Fruit fly (Drosophila melanogaster) whole organism, embryonic: ENCODE measurements around the gene Cdc16.

Experiments
- Asciz ChIP-seq: fragments of 200-800 bp; sonication (Bioruptor generic); optimal IDR thresholded peaks from 2 replicates; lab custom pipeline; 2017; ENCODE audit warnings: missing biosample characterization, mild to moderate bottlenecking, missing genetic modification characterization, missing genetic modification reagents
- Awh ChIP-seq: fragments of 200-800 bp; sonication (Bioruptor generic); IDR thresholded peaks from 2 replicates; pipeline ENCODE4, ENCODE4 v1.3.6; 2022; ENCODE audit warnings: missing biosample characterization, missing genetic modification characterization
- BEAF-32 ChIP-seq: fragments of 200-800 bp; sonication (Bioruptor generic); optimal IDR thresholded peaks from 3 replicates; lab custom pipeline; 2017; ENCODE audit warnings: missing biosample characterization, missing genetic modification characterization, mild to moderate bottlenecking, moderate library complexity, missing genetic modification reagents
- Bgb ChIP-seq: fragments of 200-800 bp; sonication (Bioruptor generic); IDR thresholded peaks from 2 replicates; pipeline ENCODE4 v1.3.6; 2022; ENCODE audit warnings: missing biosample characterization, missing genetic modification characterization; ENCODE audit not compliant: partially characterized antibody
- Blimp-1 ChIP-seq: fragments of 200-800 bp; sonication (Bioruptor generic); optimal IDR thresholded peaks from 3 replicates; lab custom pipeline; 2018; ENCODE audit warnings: missing biosample characterization, missing genetic modification characterization, mild to moderate bottlenecking, moderate library complexity, missing genetic modification reagents
- CG10654 ChIP-seq: fragments of 200-800 bp; sonication (Bioruptor generic); optimal IDR thresholded peaks from 2 replicates; lab custom pipeline; 2016; ENCODE audit warnings: missing biosample characterization, missing genetic modification characterization
- CG10959 ChIP-seq: fragments of 200-800 bp; sonication (Bioruptor generic); IDR thresholded peaks from 2 replicates; pipeline ENCODE4 v1.3.6; 2022; ENCODE audit warnings: missing biosample characterization, missing genetic modification characterization
- CG12769 ChIP-seq: fragments of 200-800 bp; sonication (Bioruptor generic); optimal IDR thresholded peaks from 2 replicates; lab custom pipeline; 2019; ENCODE audit warnings: missing biosample characterization, mild to moderate bottlenecking, missing genetic modification characterization, moderate library complexity
- CG13624 ChIP-seq: fragments of 200-800 bp; sonication (Bioruptor generic); optimal IDR thresholded peaks from 2 replicates; lab custom pipeline; 2016; ENCODE audit warnings: missing biosample characterization, missing genetic modification characterization
- CG15514 ChIP-seq: fragments of 200-800 bp; sonication (Bioruptor generic); optimal IDR thresholded peaks from 3 replicates; lab custom pipeline; 2017; ENCODE audit warnings: missing biosample characterization, missing genetic modification characterization, mild to moderate bottlenecking, moderate library complexity, missing genetic modification reagents
- CG17359 ChIP-seq: fragments of 200-800 bp; sonication (Bioruptor generic); optimal IDR thresholded peaks from 3 replicates; lab custom pipeline; 2018; ENCODE audit warnings: missing biosample characterization, mild to moderate bottlenecking, missing genetic modification characterization, moderate library complexity
- CG17568 ChIP-seq: fragments of 200-800 bp; sonication (Bioruptor generic); optimal IDR thresholded peaks from 2 replicates; lab custom pipeline; 2018; ENCODE audit warnings: missing biosample characterization, mild to moderate bottlenecking, missing genetic modification characterization, moderate library complexity
- CG17829 ChIP-seq: fragments of 200-800 bp; optimal IDR thresholded peaks from 2 replicates; lab custom pipeline; 2019; ENCODE audit warnings: missing biosample characterization, mild to moderate bottlenecking, missing genetic modification characterization, moderate library complexity
- CG18764 ChIP-seq: fragments of 200-800 bp; sonication (Bioruptor generic); optimal IDR thresholded peaks from 3 replicates; lab custom pipeline; 2016; ENCODE audit warnings: missing biosample characterization, missing genetic modification characterization
- CG2199 ChIP-seq: fragments of 200-800 bp; sonication (Bioruptor generic); IDR thresholded peaks from 3 replicates; pipeline ENCODE4 v1.3.6; 2022; ENCODE audit warnings: missing biosample characterization, missing genetic modification characterization
- CG31224 ChIP-seq: fragments of 200-800 bp; sonication (Bioruptor generic); IDR thresholded peaks from 2 replicates; pipeline ENCODE4 v1.3.6; 2022; ENCODE audit warnings: missing biosample characterization, missing genetic modification characterization
- CG43689 ChIP-seq: fragments of 200-800 bp; sonication (Bioruptor generic); IDR thresholded peaks from 2 replicates; pipeline ENCODE4 v1.3.6; 2022; ENCODE audit warnings: missing biosample characterization, missing genetic modification characterization
- CG4424 ChIP-seq: fragments of 200-800 bp; sonication (Bioruptor generic); optimal IDR thresholded peaks from 3 replicates; lab custom pipeline; 2016; ENCODE audit warnings: missing biosample characterization, missing genetic modification characterization
- CG8290 ChIP-seq, 3 experiments: fragments of 200-800 bp; sonication (Bioruptor generic); optimal IDR thresholded peaks; 2 replicates each; lab custom pipeline; 2016 to 2019; ENCODE audit warnings: missing biosample characterization in 3 of 3, missing genetic modification characterization in 3 of 3, mild to moderate bottlenecking in 2 of 3, moderate library complexity in 1 of 3
- CG8944 ChIP-seq: fragments of 200-800 bp; sonication (Bioruptor generic); optimal IDR thresholded peaks from 3 replicates; lab custom pipeline; 2016; ENCODE audit warnings: missing biosample characterization, missing genetic modification characterization
- Doc3 ChIP-seq: fragments of 200-800 bp; sonication (Bioruptor generic); IDR thresholded peaks from 3 replicates; pipeline ENCODE4 v1.3.6; 2022; ENCODE audit warnings: missing biosample characterization, missing genetic modification characterization; ENCODE audit not compliant: partially characterized antibody
- Gsc ChIP-seq: fragments of 200-800 bp; sonication (Bioruptor generic); IDR thresholded peaks from 2 replicates; pipeline ENCODE4 v1.3.6; 2022; ENCODE audit warnings: missing biosample characterization, missing genetic modification characterization
- HHEX ChIP-seq: fragments of 200-800 bp; sonication (Bioruptor generic); optimal IDR thresholded peaks from 3 replicates; lab custom pipeline; 2017; ENCODE audit warnings: missing biosample characterization, mild to moderate bottlenecking, missing genetic modification characterization, missing genetic modification reagents
- HLHmδ ChIP-seq: fragments of 200-800 bp; sonication (Bioruptor generic); optimal IDR thresholded peaks from 2 replicates; lab custom pipeline; 2018; ENCODE audit warnings: missing biosample characterization, mild to moderate bottlenecking, missing genetic modification characterization, moderate library complexity
- Hand ChIP-seq: fragments of 200-800 bp; sonication (Bioruptor generic); optimal IDR thresholded peaks from 2 replicates; lab custom pipeline; 2017; ENCODE audit warnings: mild to moderate bottlenecking, missing biosample characterization, missing genetic modification reagents, missing genetic modification characterization
- Lpt ChIP-seq: fragments of >200 bp; optimal IDR thresholded peaks from 2 replicates; lab custom pipeline; 2018; ENCODE audit warnings: missing biosample characterization, missing genetic modification characterization
- Neu2 ChIP-seq: fragments of 200-800 bp; sonication (Bioruptor generic); optimal IDR thresholded peaks from 3 replicates; lab custom pipeline; 2016; ENCODE audit warnings: missing biosample characterization, missing genetic modification characterization, borderline replicate concordance
- Nf-YC ChIP-seq: fragments of 200-800 bp; optimal IDR thresholded peaks from 3 replicates; lab custom pipeline; 2019; ENCODE audit warnings: missing biosample characterization, mild to moderate bottlenecking, missing genetic modification characterization, moderate library complexity
- NfI ChIP-seq: fragments of 200-800 bp; sonication (Bioruptor generic); optimal IDR thresholded peaks from 3 replicates; lab custom pipeline; 2018; ENCODE audit warnings: missing biosample characterization, mild to moderate bottlenecking, missing genetic modification characterization, moderate library complexity
- bigmax ChIP-seq: fragments of 200-800 bp; sonication (Bioruptor generic); optimal IDR thresholded peaks from 2 replicates; lab custom pipeline; 2018; ENCODE audit warnings: missing biosample characterization, mild to moderate bottlenecking, missing genetic modification characterization
- caup ChIP-seq: fragments of 200-800 bp; sonication (Bioruptor generic); optimal IDR thresholded peaks from 3 replicates; lab custom pipeline; 2017; ENCODE audit warnings: missing biosample characterization, mild to moderate bottlenecking, missing genetic modification characterization, moderate library complexity; ENCODE audit not compliant: severe bottlenecking
- ems ChIP-seq: fragments of 200-800 bp; sonication (Bioruptor generic); optimal IDR thresholded peaks from 3 replicates; lab custom pipeline; 2016; ENCODE audit warnings: missing biosample characterization, missing genetic modification characterization
- inv ChIP-seq: fragments of 200-800 bp; sonication (Bioruptor generic); IDR thresholded peaks from 2 replicates; pipeline ENCODE4 v1.3.6; 2022; ENCODE audit warnings: missing biosample characterization, missing genetic modification characterization; ENCODE audit not compliant: partially characterized antibody
- lab ChIP-seq: fragments of 200-800 bp; sonication (Bioruptor generic); optimal IDR thresholded peaks from 3 replicates; lab custom pipeline; 2017; ENCODE audit warnings: missing biosample characterization, missing genetic modification characterization, mild to moderate bottlenecking, moderate library complexity, missing genetic modification reagents
- lbe ChIP-seq: fragments of 200-800 bp; sonication (Bioruptor generic); optimal IDR thresholded peaks from 2 replicates; lab custom pipeline; 2016; ENCODE audit warnings: missing biosample characterization, mild to moderate bottlenecking, missing genetic modification characterization
- maf-S ChIP-seq: fragments of 200-800 bp; sonication (Bioruptor generic); optimal IDR thresholded peaks from 2 replicates; lab custom pipeline; 2016; ENCODE audit warnings: missing biosample characterization, missing genetic modification characterization
- mam ChIP-seq: fragments of 200-800 bp; sonication (Bioruptor generic); optimal IDR thresholded peaks from 3 replicates; lab custom pipeline; 2016; ENCODE audit warnings: missing biosample characterization, missing genetic modification characterization
- pita ChIP-seq: fragments of 200-800 bp; sonication (Bioruptor generic); optimal IDR thresholded peaks from 2 replicates; lab custom pipeline; 2017; ENCODE audit warnings: missing biosample characterization, mild to moderate bottlenecking, missing genetic modification characterization
- rib ChIP-seq: fragments of 200-800 bp; sonication (Bioruptor generic); IDR thresholded peaks from 2 replicates; pipeline ENCODE4 v1.3.6; 2022; ENCODE audit warnings: missing biosample characterization, missing genetic modification characterization
- row ChIP-seq: fragments of 200-800 bp; sonication (Bioruptor generic); IDR thresholded peaks from 3 replicates; pipeline ENCODE4 v1.3.6; 2022; ENCODE audit warnings: missing biosample characterization, missing genetic modification characterization
- schlank ChIP-seq: fragments of 200-800 bp; sonication (Bioruptor generic); optimal IDR thresholded peaks from 2 replicates; lab custom pipeline; 2018; ENCODE audit warnings: missing biosample characterization, mild to moderate bottlenecking, missing genetic modification characterization
- slou ChIP-seq: fragments of 200-800 bp; sonication (Bioruptor generic); optimal IDR thresholded peaks from 3 replicates; lab custom pipeline; 2016; ENCODE audit warnings: missing biosample characterization, missing genetic modification characterization
- slp2 ChIP-seq: fragments of 200-800 bp; sonication (Bioruptor generic); optimal IDR thresholded peaks from 2 replicates; lab custom pipeline; 2016; ENCODE audit warnings: missing biosample characterization, missing genetic modification characterization
- sob ChIP-seq: fragments of 200-800 bp; sonication (Bioruptor generic); IDR thresholded peaks from 2 replicates; pipeline ENCODE4 v1.3.6; 2022; ENCODE audit warnings: missing biosample characterization, missing genetic modification characterization
- sug ChIP-seq: fragments of 200-800 bp; optimal IDR thresholded peaks from 2 replicates; lab custom pipeline; 2019; ENCODE audit warnings: missing biosample characterization, mild to moderate bottlenecking, missing genetic modification characterization, moderate library complexity
- vnd ChIP-seq: fragments of 200-800 bp; sonication (Bioruptor generic); IDR thresholded peaks from 3 replicates; pipeline ENCODE4 v1.3.6; 2022; ENCODE audit warnings: missing biosample characterization, missing genetic modification characterization; ENCODE audit not compliant: partially characterized antibody
- vvl ChIP-seq: fragments of 200-800 bp; sonication (Bioruptor generic); IDR thresholded peaks from 2 replicates; pipeline ENCODE4 v1.3.6; 2022; ENCODE audit warnings: missing biosample characterization, missing genetic modification characterization

Cdc16 gene

dm6 chr3R:23331280-23331679 is 50.3 kb downstream of the Cdc16 start (continued):
- TF ChIP-seq CG43689 (GFP tag; lab: Robert Waterston, UW) (0 out of 2 replicates have a peak, but pooled peaks have one; percentile 7), Bgb (GFP tag; lab: Robert Waterston, UW) (no peak; the same call in 1 of the 2 replicates), Hand (GFP tag; lab: Kevin White, UChicago) (no peak), slp2 (GFP tag; lab: Kevin White, UChicago) (no peak), pita (no peak), Awh (GFP tag; lab: Robert Waterston, UW) (no peak; the same call in 1 of the 2 replicates), lbe (GFP tag; lab: Kevin White, UChicago) (no peak), HHEX (GFP tag; lab: Kevin White, UChicago) (peak; percentile 41), Blimp-1 (GFP tag; lab: Kevin White, UChicago) (peak; percentile 58), inv (GFP tag; lab: Robert Waterston, UW) (no peak), CG10654 (GFP tag; lab: Kevin White, UChicago) (peak; percentile 37), Nf-YC (tag; lab: Kevin White, UChicago) (peak; percentile 49), Asciz (peak; percentile 59), Neu2 (GFP tag; lab: Kevin White, UChicago) (no peak), CG8290 (GFP tag; optimal IDR thresholded peaks at IDR 0.05; lab: Kevin White, UChicago) (peak; percentile 47), CG8290 (tag; optimal IDR thresholded peaks at IDR 0.05; lab: Kevin White, UChicago) (peak in 1 of 2 experiments; percentile 63)

dm6 chr3R:23331865-23332367 is 50.9 kb downstream of the Cdc16 start:
- TF ChIP-seq vnd (GFP tag; lab: Robert Waterston, UW) (0 out of 3 replicates have a peak, but pooled peaks have one; percentile 45), sug (tag; lab: Kevin White, UChicago) (peak; percentile 66), slou (no peak), CG31224 (0 out of 2 replicates have a peak, but pooled peaks have one; percentile 19), ems (GFP tag; lab: Kevin White, UChicago) (no peak), CG17568 (GFP tag; lab: Kevin White, UChicago) (no peak), CG2199 (GFP tag; lab: Robert Waterston, UW) (peak; percentile 82; the same call in 1 of the 3 replicates), lab (GFP tag; lab: Kevin White, UChicago) (peak; percentile 39), schlank (no peak), CG17829 (no peak), rib (GFP tag; lab: Robert Waterston, UW) (peak; percentile 53; the same call in 1 of the 2 replicates), CG4424 (GFP tag; lab: Kevin White, UChicago) (no peak), maf-S (peak; percentile 26), vvl (GFP tag; lab: Robert Waterston, UW) (no peak), Lpt (GFP tag; lab: Kevin White, UChicago) (no peak), CG13624 (GFP tag; lab: Kevin White, UChicago) (no peak), Blimp-1 (GFP tag; lab: Kevin White, UChicago) (no peak), CG10959 (no peak), CG12769 (tag; lab: Kevin White, UChicago) (peak; percentile 50), caup (peak; percentile 4), CG17359 (tag; lab: Kevin White, UChicago) (no peak), CG8944 (GFP tag; lab: Kevin White, UChicago) (peak; percentile 2), mam (peak; percentile 1), row (GFP tag; lab: Robert Waterston, UW) (peak; percentile 48), CG18764 (no peak), HLHmδ (GFP tag; lab: Kevin White, UChicago) (peak; percentile 56), sob (GFP tag; lab: Robert Waterston, UW) (peak; percentile 13; the same call in 1 of the 2 replicates), bigmax (GFP tag; lab: Kevin White, UChicago) (no peak), Doc3 (GFP tag; lab: Robert Waterston, UW) (no peak), CG15514 (GFP tag; lab: Kevin White, UChicago) (peak; percentile 20), Gsc (no peak), NfI (GFP tag; lab: Kevin White, UChicago) (no peak), BEAF-32 (no peak)
